Fruit fly (Drosophila melanogaster) ovary, adult (tissue): Measurements from ENCODE around the gene Polr1B.
"Not testable (repeated sequence)": the region's sequence is repeated elsewhere in the genome, so short reads cannot be mapped to it uniquely, and the experiment has no call there.

Experiments
- CG17801 ChIP-seq: fragments of 200-800 bp; optimal IDR thresholded peaks from 2 replicates; lab custom pipeline; 2019; ENCODE audit warnings: missing biosample characterization, mild to moderate bottlenecking, missing genetic modification characterization, moderate library complexity; ENCODE audit not compliant: partially characterized antibody

Gene Polr1B

DNA sequence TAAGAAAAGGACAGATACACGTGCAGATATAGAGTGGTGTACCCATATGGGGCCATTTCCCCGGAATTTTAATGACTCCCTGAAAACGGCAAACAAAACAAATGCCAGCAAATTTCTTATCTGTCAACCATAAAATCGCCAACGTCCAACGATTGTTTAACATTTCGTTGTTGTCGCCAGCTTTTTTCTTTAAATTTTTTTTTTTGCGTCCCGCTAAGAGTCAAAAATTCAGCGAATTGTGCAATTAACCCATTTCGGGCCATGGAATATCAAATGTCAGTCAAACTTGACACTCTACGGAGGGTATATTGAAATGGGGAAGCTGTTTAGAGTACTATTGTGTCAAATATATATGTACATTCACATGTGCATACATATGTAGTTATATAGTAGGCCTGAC lies 28.0 kb downstream of the Polr1B start:
- TF ChIP-seq CG17801: peak; percentile 4

DNA sequence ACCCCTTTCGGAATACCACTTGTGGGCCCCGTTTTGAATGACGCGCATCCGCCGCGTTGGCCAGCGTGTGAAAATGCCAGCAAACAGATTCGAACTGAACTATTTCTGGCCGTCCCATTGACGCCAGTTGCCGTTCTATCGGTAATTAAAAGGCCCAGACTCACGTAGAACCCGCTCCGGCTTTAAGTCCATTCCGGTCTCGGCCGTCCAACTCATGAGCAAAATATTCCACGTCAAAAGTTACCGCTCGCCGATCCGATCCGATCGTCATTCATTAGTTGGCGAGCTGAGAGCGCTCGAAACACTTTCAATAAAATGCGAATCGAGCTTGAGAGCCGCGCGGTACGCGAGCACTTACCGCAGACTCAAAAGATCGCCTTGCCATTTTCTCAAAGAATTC lies 30.4 kb downstream of the Polr1B start:
- TF ChIP-seq CG17801: no peak

DNA sequence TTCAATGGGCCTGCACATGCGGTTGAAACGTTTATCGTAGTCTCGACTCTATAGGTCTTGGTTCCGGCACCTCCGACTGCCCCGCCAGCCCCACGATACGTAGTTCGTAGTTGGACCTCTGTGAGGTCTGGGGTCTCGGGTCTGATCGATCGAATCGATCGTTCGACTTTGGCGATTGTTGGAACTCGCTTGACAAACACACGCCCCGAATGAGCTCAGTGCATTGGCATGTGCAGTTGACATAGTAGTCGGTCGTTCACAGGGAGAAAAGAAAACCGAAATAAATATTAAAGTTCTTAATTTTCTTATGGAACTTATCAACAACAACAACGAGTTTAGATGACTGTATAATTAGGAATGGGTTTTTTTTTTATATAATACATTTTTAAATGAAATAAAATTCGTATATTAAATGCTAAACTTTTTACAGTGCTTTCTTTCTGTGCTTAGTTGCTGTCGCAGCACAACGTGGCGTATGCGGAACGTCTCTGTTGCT lies 31.3 kb downstream of the Polr1B start:
- TF ChIP-seq CG17801: peak; percentile 81

DNA sequence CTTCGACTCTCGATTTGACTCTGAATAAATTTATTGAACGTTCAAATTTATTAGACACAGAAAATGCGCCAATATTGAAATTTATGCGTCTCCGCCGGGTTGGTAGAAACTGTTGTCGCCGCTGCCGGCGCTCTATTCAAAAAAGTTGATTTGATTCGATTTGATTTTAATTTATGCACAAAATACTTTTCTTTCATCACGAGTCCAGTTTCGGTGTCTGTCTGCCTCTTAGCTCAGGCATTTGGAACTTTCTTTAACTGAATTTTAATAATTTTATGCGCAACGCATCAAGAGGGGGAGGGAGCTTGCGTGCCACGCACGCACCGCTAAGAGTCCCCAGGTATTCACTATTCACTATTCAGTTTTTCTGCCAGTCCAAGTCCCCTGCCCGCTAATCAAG lies 33.4 kb downstream of the Polr1B start:
- TF ChIP-seq CG17801: no peak

DNA sequence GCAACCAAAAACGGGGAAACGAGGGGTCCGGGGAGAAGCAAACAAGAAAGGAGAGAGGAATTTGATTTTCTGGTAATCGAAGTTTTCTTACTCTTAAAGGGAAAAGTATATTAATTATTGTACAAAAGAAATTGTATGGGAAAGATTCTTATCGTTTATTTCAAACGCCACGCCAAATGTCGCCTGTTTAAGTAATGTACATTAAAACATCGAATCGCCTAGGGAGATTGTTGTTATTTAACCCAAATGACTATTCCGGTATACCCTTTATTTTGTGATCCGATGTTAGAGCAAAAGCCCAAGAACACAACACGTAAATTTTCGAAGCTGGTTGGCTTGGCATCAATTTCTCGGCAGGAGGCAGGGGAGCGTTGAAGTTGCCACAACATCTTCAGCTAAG lies 35.3 kb downstream of the Polr1B start:
- TF ChIP-seq CG17801: no peak

DNA sequence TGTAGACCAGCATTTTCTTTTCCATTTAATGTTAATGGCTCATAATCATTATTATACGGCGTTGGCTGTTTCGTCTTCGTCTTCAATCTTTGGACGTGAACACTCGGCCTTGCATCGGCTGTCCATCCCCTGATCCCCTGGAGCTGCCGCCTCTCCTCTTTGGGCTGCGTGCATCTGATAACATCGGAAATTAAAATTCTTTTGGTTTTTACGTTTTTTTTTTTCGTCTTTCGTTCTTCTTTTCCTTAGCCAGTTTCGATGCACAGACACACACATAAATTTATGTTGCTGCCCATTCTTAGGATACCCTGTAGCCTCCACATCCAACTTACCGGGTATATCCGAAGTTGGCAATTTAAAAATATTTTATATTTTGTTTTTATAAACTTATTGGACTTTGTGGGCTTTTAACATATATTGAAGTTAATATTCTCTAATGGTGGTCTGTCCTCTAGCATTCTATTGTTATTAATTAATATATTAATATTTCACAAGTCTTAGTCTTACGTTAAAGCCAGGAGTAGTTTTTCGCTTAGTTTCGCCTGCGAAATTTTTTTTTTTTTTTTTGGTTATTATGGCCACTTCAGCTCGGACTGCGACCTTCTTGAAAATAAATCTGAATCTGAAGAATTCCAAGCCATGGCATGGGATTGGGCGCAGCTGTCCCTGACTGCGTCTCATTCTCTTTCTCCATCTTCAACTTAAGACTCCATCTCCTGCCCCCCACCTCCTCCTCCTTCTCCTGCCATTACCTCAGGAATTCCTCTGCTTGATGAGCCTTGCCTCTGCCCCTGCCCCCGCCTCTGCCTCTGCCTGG lies 36.8 kb downstream of the Polr1B start:
- TF ChIP-seq CG17801: no peak

DNA sequence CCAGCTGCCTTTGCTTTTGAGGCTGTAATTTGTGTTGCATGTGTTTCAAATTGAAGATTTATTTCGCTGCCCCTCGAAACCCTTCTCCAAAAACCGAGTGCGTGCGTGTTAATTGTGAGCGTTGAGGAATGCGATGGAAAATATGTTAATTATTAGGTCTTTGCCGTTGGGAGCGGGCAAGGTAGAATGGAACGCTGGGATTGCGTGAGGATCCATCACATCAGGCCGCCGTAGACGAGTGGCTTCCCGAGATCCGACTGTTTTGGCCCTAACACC lies 37.3 kb downstream of the Polr1B start:
- TF ChIP-seq CG17801: no peak

DNA sequence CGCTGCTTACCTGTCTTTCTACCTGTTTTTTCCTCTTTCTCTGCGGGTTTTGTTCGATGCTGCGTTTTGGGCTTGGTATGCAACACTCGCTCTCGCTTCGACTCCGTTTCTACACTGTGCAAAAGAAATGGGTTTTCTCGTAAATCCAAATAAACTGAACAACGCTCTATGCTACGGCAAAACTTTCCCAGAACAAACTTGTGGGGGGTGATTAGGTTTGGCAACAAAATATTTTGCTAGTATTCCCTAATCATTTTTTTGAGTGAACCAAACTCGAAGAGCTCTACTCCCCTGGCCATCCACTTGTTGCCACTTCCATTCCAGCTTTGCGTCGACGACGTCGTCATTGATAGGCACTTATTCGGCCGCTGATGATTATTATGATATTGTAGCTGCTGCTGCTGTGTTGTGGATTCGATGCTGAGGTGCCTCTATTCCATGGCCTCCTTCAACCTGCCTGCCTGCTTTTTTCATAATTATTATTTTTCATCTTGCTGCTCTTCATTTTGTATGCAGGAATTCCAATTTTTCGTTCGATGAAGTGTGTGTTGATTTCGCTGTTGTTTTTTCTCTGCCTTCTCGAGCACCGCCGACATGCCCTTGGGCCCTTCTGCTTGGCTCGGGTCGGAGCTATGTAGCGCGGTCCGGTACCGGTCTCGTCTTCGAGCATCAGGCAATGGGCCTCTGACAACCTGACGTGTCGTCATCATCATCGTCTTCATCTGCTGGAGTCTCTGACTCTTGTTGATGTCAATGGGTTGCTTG lies 38.0 kb downstream of the Polr1B start:
- no peak for TF ChIP-seq CG17801

DNA sequence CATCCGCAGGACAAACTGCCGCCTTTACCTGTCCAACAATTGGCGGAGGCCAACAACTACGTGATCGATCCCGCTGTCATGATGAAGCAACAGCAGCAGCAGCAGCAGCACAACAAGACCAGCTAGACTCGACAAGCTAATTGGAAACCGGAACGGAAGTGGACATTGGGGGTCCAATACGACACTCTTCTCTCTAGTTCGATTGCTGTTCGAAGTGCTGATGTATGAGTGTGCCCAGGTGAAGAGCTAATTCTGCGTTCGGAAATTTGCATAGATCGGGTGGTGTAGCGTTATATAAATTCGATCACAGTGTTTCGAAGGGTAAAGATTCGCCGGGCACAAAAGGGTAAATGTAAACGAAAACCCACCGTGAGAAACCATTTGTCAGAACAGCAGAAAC lies 43.0 kb downstream of the Polr1B start:
- TF ChIP-seq CG17801: no peak

DNA sequence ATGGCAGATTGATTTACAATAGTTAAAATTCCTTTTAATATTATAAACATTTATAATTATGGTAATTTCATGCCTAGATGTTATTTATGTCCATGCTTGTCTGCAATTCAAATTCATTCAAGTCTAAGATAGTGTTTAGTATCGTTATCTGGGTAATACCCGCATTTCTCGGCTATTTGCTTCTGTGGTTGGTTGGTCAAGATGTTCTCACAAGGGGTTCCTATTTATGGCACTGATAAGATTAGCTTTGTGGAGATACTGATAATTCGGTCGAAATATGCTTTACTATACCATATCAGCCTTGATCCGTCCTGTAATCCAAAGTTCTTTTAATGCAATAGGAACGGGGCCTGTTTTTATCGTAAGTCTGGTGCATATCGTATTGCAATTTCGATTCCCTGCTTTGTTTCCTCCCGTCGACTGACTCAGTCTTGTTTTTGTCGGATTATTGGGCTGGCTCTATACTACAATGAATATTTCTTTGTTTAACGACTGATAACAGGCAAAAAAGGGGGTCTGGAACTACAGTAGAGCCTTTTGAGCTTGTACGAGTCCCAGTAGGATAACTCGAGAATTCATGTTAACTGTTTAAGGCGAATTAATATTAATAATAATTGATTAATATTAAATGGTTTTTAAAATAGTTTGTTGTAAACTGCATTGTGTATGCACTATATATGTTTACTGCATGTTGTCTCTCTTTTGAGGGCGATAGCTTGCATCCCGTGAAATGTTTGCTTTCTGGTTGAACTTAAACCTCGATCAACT lies 47.8 kb downstream of the Polr1B start:
- no peak for TF ChIP-seq CG17801

DNA sequence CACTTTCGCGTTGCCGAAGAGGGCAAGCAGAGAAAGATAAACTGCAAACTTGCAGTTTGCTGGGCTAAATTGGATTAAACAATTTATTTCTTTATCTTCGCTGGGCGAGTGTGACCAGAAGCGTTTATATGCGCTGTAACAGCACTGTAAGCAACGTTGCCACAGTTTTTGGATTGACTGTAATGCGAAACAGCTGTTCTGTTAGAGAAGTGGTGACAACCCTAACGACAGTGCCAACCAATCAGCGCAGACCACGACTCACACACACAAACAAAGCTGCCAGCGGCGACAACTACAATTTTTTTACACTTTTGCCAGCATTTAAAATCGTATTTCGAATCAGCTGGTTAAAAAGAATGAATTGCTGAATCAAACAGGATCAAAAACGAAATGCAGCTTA lies 48.8 kb downstream of the Polr1B start, which contains the start of the genes crq and shv:
crq (minus strand) TSS at position 153 of the 400 bp plus-strand sequence.
shv (plus strand) TSS at position 237 of the 400 bp plus-strand sequence.
- TF ChIP-seq CG17801: peak; percentile 62

DNA sequence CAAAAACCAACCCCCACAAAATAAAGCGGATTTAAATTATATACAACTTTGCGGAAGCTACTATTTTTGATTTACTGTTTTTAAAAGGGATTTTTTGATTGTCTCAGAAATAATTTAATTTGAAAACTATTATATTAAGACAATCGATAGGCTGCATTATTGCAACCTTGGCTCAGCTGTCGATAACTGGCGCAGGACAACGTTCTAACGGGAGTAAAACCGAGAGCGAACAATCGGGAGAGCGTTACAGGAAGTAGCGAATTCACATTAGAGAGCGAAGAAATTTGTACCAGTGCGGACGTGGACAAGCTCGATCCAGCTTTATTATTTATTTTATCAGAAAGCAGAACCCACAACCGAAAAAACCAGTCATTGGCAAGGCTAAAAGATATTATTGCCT lies 51.2 kb downstream of the Polr1B start, which contains the start of gene CG4133:
CG4133 (plus strand) TSS at position 258 of the 400 bp plus-strand sequence.
- not testable (repeated sequence) for TF ChIP-seq CG17801

DNA sequence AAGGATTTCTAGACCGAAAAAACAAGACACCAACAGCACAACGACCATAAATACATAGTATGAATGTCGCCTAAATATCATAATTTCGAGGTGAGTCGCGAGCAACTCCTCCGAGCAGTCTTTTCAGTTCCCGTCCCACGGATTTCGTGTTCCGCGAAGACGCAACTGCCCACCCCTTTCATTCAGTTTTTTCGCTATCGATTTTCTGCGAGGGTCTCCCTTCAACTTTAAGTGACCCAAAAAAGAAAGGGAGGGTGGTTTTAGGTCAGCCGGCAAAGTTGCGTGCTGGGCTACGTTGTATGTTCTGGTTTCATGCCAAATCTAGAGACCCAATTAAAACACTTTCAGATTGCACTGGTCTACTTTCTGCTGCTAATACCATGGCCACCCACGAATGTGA lies 51.7 kb downstream of the Polr1B start:
- TF ChIP-seq CG17801: no peak
